Worm (Caenorhabditis elegans): ENCODE data around the gene srg-13.
A peak's percentile ranks its signal among the peaks of the same experiment; 100 is the strongest.

Gene srg-13

ce11 chrIII:4649363-4649768 is 22.7 kb upstream of the srg-13 start:
- TF ChIP-seq egl-43 (GFP tag; IDR thresholded peaks at IDR 0.05) (no peak), aha-1 (tag) (peak; percentile 99), dmd-9 (GFP tag; IDR thresholded peaks at IDR 0.05) (peak; percentile 47; the same call in 1 of the 2 replicates), F49E8.2 (tag; optimal IDR thresholded peaks at IDR 0.05; ENCODE audit: borderline replicate concordance) (no peak), F37D6.2 (tag; optimal IDR thresholded peaks at IDR 0.05) (peak; percentile 77), dpl-1 (GFP tag; optimal IDR thresholded peaks at IDR 0.05) (peak; percentile 80), zfp-3 (GFP tag; conservative IDR thresholded peaks at IDR 0.05) (0 out of 2 replicates have a peak, but pooled peaks have one; percentile 39), unc-62 (GFP tag; optimal IDR thresholded peaks at IDR 0.05 in 1 of 2) (peak in 1 of 2 experiments; percentile 99), unc-62 (tag; optimal IDR thresholded peaks at IDR 0.05) (no peak), nhr-42 (GFP tag; IDR thresholded peaks at IDR 0.05) (peak; percentile 81), Y48G9A.11 (GFP tag; IDR thresholded peaks at IDR 0.05) (no peak), ceh-28 (tag; optimal IDR thresholded peaks at IDR 0.05) (peak; percentile 72), hif-1 (tag; optimal IDR thresholded peaks at IDR 0.05) (peak; percentile 81 to 98), daf-19 (GFP tag; conservative IDR thresholded peaks at IDR 0.05) (0 out of 2 replicates have a peak, but pooled peaks have one; percentile 39), ceh-44 (GFP tag; IDR thresholded peaks at IDR 0.05) (peak; percentile 15; the same call in 1 of the 2 replicates), spr-1 (tag; optimal IDR thresholded peaks at IDR 0.05) (peak; percentile 78), nhr-237 (tag; optimal IDR thresholded peaks at IDR 0.05) (peak; percentile 2), mdt-29 (GFP tag; IDR thresholded peaks at IDR 0.05) (peak; percentile 82), nhr-25 (tag; optimal IDR thresholded peaks at IDR 0.05; ENCODE audit: borderline replicate concordance, insufficient read depth) (peak; percentile 77), ZK546.5 (tag; optimal IDR thresholded peaks at IDR 0.05) (no peak), zag-1 (tag; optimal IDR thresholded peaks at IDR 0.05) (no peak), madf-5 (GFP tag; IDR thresholded peaks at IDR 0.05) (no peak), set-16 (GFP tag; IDR thresholded peaks at IDR 0.05) (peak; percentile 80), ceh-20 (GFP tag; IDR thresholded peaks at IDR 0.05) (peak; percentile 89), ztf-7 (tag; optimal IDR thresholded peaks at IDR 0.05) (peak; percentile 34), rbr-2 (tag; optimal IDR thresholded peaks at IDR 0.05) (peak; percentile 94), T20F7.1 (GFP tag; optimal IDR thresholded peaks at IDR 0.05) (peak; percentile 86), hlh-11 (tag; optimal IDR thresholded peaks at IDR 0.05) (peak; percentile 100), zip-11 (GFP tag; IDR thresholded peaks at IDR 0.05) (no peak), arid-1 (GFP tag; conservative IDR thresholded peaks at IDR 0.05) (peak; percentile 15; the same call in 1 of the 2 replicates), gei-8 (GFP tag; optimal IDR thresholded peaks at IDR 0.05) (peak; percentile 82), unc-130 (GFP tag; optimal IDR thresholded peaks at IDR 0.05) (no peak), ces-1 (GFP tag; optimal IDR thresholded peaks at IDR 0.05) (no peak), ama-1 (optimal IDR thresholded peaks at IDR 0.05) (peak; percentile 13), snpc-4 (tag; optimal IDR thresholded peaks at IDR 0.05) (no peak), ztf-11 (tag; optimal IDR thresholded peaks at IDR 0.05) (no peak), tag-97 (GFP tag; IDR thresholded peaks at IDR 0.05) (no peak), tra-1 (GFP tag; IDR thresholded peaks at IDR 0.05) (peak; percentile 90), pqm-1 (tag; optimal IDR thresholded peaks at IDR 0.05) (peak; percentile 39), ZK337.2 (GFP tag; IDR thresholded peaks at IDR 0.05) (0 out of 2 replicates have a peak, but pooled peaks have one; percentile 25), daf-16 (GFP tag; optimal IDR thresholded peaks at IDR 0.05) (peak; percentile 54 to 75), daf-16 (tag; optimal IDR thresholded peaks at IDR 0.05) (peak; percentile 77), fos-1 (tag; optimal IDR thresholded peaks at IDR 0.05) (no peak), nhr-28 (tag; optimal IDR thresholded peaks at IDR 0.05) (peak; percentile 97), lir-3 (tag; optimal IDR thresholded peaks at IDR 0.05) (peak; percentile 33), ceh-62 (tag; optimal IDR thresholded peaks at IDR 0.05) (no peak), zip-2 (tag; optimal IDR thresholded peaks at IDR 0.05) (peak; percentile 44), T26A8.4 (GFP tag; IDR thresholded peaks at IDR 0.05) (peak; percentile 83), nhr-11 (tag; optimal IDR thresholded peaks at IDR 0.05) (peak; percentile 96), mxl-3 (GFP tag; optimal IDR thresholded peaks at IDR 0.05) (peak; percentile 100), nhr-76 (tag; optimal IDR thresholded peaks at IDR 0.05) (peak; percentile 53), unc-39 (tag; optimal IDR thresholded peaks at IDR 0.05) (no peak), daf-12 (tag; optimal IDR thresholded peaks at IDR 0.05) (no peak)

Data from whole organism, L4 larva.